Worm (Caenorhabditis elegans) whole organism, L2 larva: ENCODE data around the gene mdt-9.

Source experiments
- F13H6.1 ChIP-seq: sonication (generic microtip); optimal IDR thresholded peaks from 2 replicates; lab custom pipeline; 2016; ENCODE audit warnings: missing genetic modification characterization, missing compliant biosample characterization
- R02D3.7 ChIP-seq: fragments of 150-350 bp; optimal IDR thresholded peaks from 2 replicates; lab custom pipeline; 2014; ENCODE audit warnings: missing biosample characterization, missing genetic modification characterization
- Y55F3AM.14 ChIP-seq: fragments of 200-800 bp; sonication (Bioruptor generic); optimal IDR thresholded peaks from 2 replicates; lab custom pipeline; 2018; ENCODE audit warnings: mild to moderate bottlenecking, missing genetic modification characterization, missing compliant biosample characterization
- ZK546.5 ChIP-seq: sonication (generic microtip); optimal IDR thresholded peaks from 2 replicates; lab custom pipeline; 2017; ENCODE audit warnings: missing biosample characterization, missing genetic modification characterization
- ama-1 ChIP-seq: fragments of 150-350 bp; optimal IDR thresholded peaks from 2 replicates; lab custom pipeline; 2018; ENCODE audit warnings: inconsistent platforms
- blmp-1 ChIP-seq: sonication (generic microtip); optimal IDR thresholded peaks from 2 replicates; lab custom pipeline; 2017; ENCODE audit warnings: missing genetic modification characterization, mild to moderate bottlenecking, missing compliant biosample characterization, antibody characterized with exemption, moderate library complexity; ENCODE audit not compliant: insufficient read depth
- ceh-16 ChIP-seq: fragments of 150-350 bp; optimal IDR thresholded peaks from 2 replicates; lab custom pipeline; 2014; ENCODE audit warnings: missing biosample characterization, missing genetic modification characterization
- ceh-82 ChIP-seq: fragments of 150-350 bp; optimal IDR thresholded peaks from 2 replicates; lab custom pipeline; 2014; ENCODE audit warnings: missing biosample characterization, missing genetic modification characterization
- crh-2 ChIP-seq: sonication (generic microtip); optimal IDR thresholded peaks from 2 replicates; lab custom pipeline; 2017; ENCODE audit warnings: missing biosample characterization, missing genetic modification characterization
- dmd-4 ChIP-seq: sonication (generic microtip); optimal IDR thresholded peaks from 2 replicates; lab custom pipeline; 2017; ENCODE audit warnings: missing biosample characterization, missing genetic modification characterization
- egl-27 ChIP-seq: sonication (generic microtip); optimal IDR thresholded peaks from 3 replicates; lab custom pipeline; 2017; ENCODE audit warnings: missing biosample characterization, missing genetic modification reagents, missing genetic modification characterization
- elt-3 ChIP-seq: sonication (generic microtip); optimal IDR thresholded peaks from 2 replicates; lab custom pipeline; 2017; ENCODE audit warnings: missing biosample characterization, missing genetic modification characterization
- fos-1 ChIP-seq: fragments of 150-350 bp; optimal IDR thresholded peaks from 2 replicates; lab custom pipeline; 2014; ENCODE audit warnings: missing biosample characterization, missing genetic modification characterization
- gmeb-1 ChIP-seq: fragments of 150-350 bp; optimal IDR thresholded peaks from 2 replicates; lab custom pipeline; 2014; ENCODE audit warnings: missing biosample characterization, missing genetic modification characterization
- lin-11 ChIP-seq: fragments of 150-350 bp; sonication (generic microtip); optimal IDR thresholded peaks from 2 replicates; lab custom pipeline; 2014; ENCODE audit warnings: missing biosample characterization, missing genetic modification characterization, inconsistent platforms, mixed read lengths
- lin-39 ChIP-seq: fragments of 150-350 bp; optimal IDR thresholded peaks from 2 replicates; lab custom pipeline; 2014; ENCODE audit warnings: missing biosample characterization, missing genetic modification reagents, missing genetic modification characterization
- lsy-2 ChIP-seq, 2 experiments: fragments of 150-350 bp in 1 of 2; sonication (generic microtip) in 1 of 2; optimal IDR thresholded peaks; 2 replicates each; lab custom pipeline; 2014 to 2017; ENCODE audit warnings: missing biosample characterization in 2 of 2, missing genetic modification characterization in 2 of 2
- mab-5 ChIP-seq: fragments of 150-350 bp; optimal IDR thresholded peaks from 2 replicates; lab custom pipeline; 2014; ENCODE audit warnings: missing biosample characterization, missing genetic modification characterization
- mbf-1 ChIP-seq: sonication (generic microtip); optimal IDR thresholded peaks from 2 replicates; lab custom pipeline; 2017; ENCODE audit warnings: missing biosample characterization, missing genetic modification characterization
- mdl-1 ChIP-seq, 2 experiments: fragments of 150-350 bp in 1 of 2; sonication (generic microtip) in 1 of 2; optimal IDR thresholded peaks; 2 replicates each; lab custom pipeline; 2017; ENCODE audit warnings: missing biosample characterization in 2 of 2, missing genetic modification characterization in 2 of 2
- nhr-12 ChIP-seq: fragments of 150-350 bp; optimal IDR thresholded peaks from 2 replicates; lab custom pipeline; 2014; ENCODE audit warnings: missing biosample characterization, missing genetic modification characterization
- nhr-129 ChIP-seq: fragments of 150-350 bp; optimal IDR thresholded peaks from 2 replicates; lab custom pipeline; 2014; ENCODE audit warnings: missing biosample characterization, missing genetic modification characterization
- nhr-21 ChIP-seq: fragments of 150-350 bp; optimal IDR thresholded peaks from 2 replicates; lab custom pipeline; 2014; ENCODE audit warnings: missing biosample characterization, missing genetic modification characterization
- nhr-23 ChIP-seq: fragments of 150-350 bp; optimal IDR thresholded peaks from 2 replicates; lab custom pipeline; 2014; ENCODE audit warnings: missing biosample characterization, missing genetic modification reagents, missing genetic modification characterization
- nhr-237 ChIP-seq: fragments of 150-350 bp; optimal IDR thresholded peaks from 2 replicates; lab custom pipeline; 2014; ENCODE audit warnings: missing biosample characterization, missing genetic modification characterization
- nhr-25 ChIP-seq: fragments of 150-350 bp; sonication (generic microtip); optimal IDR thresholded peaks from 3 replicates; lab custom pipeline; 2014; ENCODE audit warnings: missing biosample characterization, missing genetic modification characterization
- nhr-6 ChIP-seq: fragments of 150-350 bp; optimal IDR thresholded peaks from 2 replicates; lab custom pipeline; 2014; ENCODE audit warnings: missing biosample characterization, missing genetic modification characterization
- nhr-77 ChIP-seq: fragments of 150-350 bp; optimal IDR thresholded peaks from 2 replicates; lab custom pipeline; 2014; ENCODE audit warnings: missing biosample characterization, missing genetic modification characterization
- peb-1 ChIP-seq: fragments of 150-350 bp; optimal IDR thresholded peaks from 2 replicates; lab custom pipeline; 2014; ENCODE audit warnings: missing biosample characterization, missing genetic modification characterization
- skn-1 ChIP-seq: sonication (generic microtip); optimal IDR thresholded peaks from 2 replicates; lab custom pipeline; 2017; ENCODE audit warnings: missing biosample characterization, missing genetic modification characterization
- sma-3 ChIP-seq: sonication (generic microtip); optimal IDR thresholded peaks from 2 replicates; lab custom pipeline; 2016; ENCODE audit warnings: missing genetic modification reagents, missing genetic modification characterization, missing compliant biosample characterization
- sma-9 ChIP-seq, 2 experiments: fragments of 150-350 bp in 1 of 2; sonication (generic microtip) in 1 of 2; optimal IDR thresholded peaks; 2 replicates each; lab custom pipeline; 2014 to 2016; ENCODE audit warnings: missing genetic modification characterization in 2 of 2, mild to moderate bottlenecking in 1 of 2, missing biosample characterization in 1 of 2, missing compliant biosample characterization in 1 of 2, missing genetic modification reagents in 1 of 2, moderate library complexity in 1 of 2
- snpc-4 ChIP-seq: fragments of 150-350 bp; optimal IDR thresholded peaks from 2 replicates; lab custom pipeline; 2014; ENCODE audit warnings: missing biosample characterization, missing genetic modification characterization
- unc-39 ChIP-seq: fragments of 150-350 bp; optimal IDR thresholded peaks from 2 replicates; lab custom pipeline; 2014; ENCODE audit warnings: missing biosample characterization, missing genetic modification characterization
- unc-55 ChIP-seq: fragments of 150-350 bp; sonication (generic microtip); optimal IDR thresholded peaks from 3 replicates; lab custom pipeline; 2014; ENCODE audit warnings: missing biosample characterization, missing genetic modification reagents, missing genetic modification characterization
- unc-62 ChIP-seq: fragments of 150-350 bp; optimal IDR thresholded peaks from 2 replicates; lab custom pipeline; 2014; ENCODE audit warnings: missing biosample characterization, missing genetic modification reagents, missing genetic modification characterization
- ztf-1 ChIP-seq: fragments of 200-800 bp; sonication (Bioruptor generic); conservative IDR thresholded peaks from 2 replicates; pipeline ENCODE4 v1.3.6; 2022; ENCODE audit warnings: missing genetic modification characterization, missing compliant biosample characterization
- ztf-11 ChIP-seq: sonication (generic microtip); optimal IDR thresholded peaks from 2 replicates; lab custom pipeline; 2017; ENCODE audit warnings: missing biosample characterization, missing genetic modification characterization
- ztf-4 ChIP-seq: fragments of 150-350 bp; optimal IDR thresholded peaks from 2 replicates; lab custom pipeline; 2014; ENCODE audit warnings: missing biosample characterization, missing genetic modification characterization

Gene mdt-9

ce11 chrIV:13388779-13389178 is 2.6 kb downstream of the mdt-9 start:
- no peak for TF ChIP-seq nhr-12 (tag; lab: Kevin White, UChicago)
- TF ChIP-seq elt-3 (tag; lab: Kevin White, UChicago) = no peak
- TF ChIP-seq nhr-25 (tag; lab: Kevin White, UChicago) = peak; percentile 48
- TF ChIP-seq unc-55 (GFP tag; lab: Kevin White, UChicago) = peak; percentile 7
- TF ChIP-seq unc-39 = no peak
- TF ChIP-seq nhr-6 = peak; percentile 28
- TF ChIP-seq ceh-16 (tag; lab: Kevin White, UChicago) = no peak
- TF ChIP-seq Y55F3AM.14 (GFP tag; lab: Kevin White, UChicago) = peak; percentile 57
- peak; percentile 40 for TF ChIP-seq gmeb-1 (tag; lab: Kevin White, UChicago)
- peak; percentile 16 for TF ChIP-seq nhr-129 (tag; lab: Kevin White, UChicago)
- TF ChIP-seq crh-2 (tag; lab: Kevin White, UChicago) = peak; percentile 9
- TF ChIP-seq ama-1 = peak; percentile 44
- TF ChIP-seq dmd-4 (tag; lab: Kevin White, UChicago) = no peak
- no peak for TF ChIP-seq nhr-23 (tag; lab: Kevin White, UChicago)
- TF ChIP-seq ceh-82 (tag; lab: Kevin White, UChicago) = no peak
- TF ChIP-seq F13H6.1 (tag; lab: Kevin White, UChicago) = no peak
- TF ChIP-seq egl-27 (tag; lab: Kevin White, UChicago) = no peak
- peak in 1 of 2 experiments; percentile 3 for TF ChIP-seq lsy-2 (tag; optimal IDR thresholded peaks at IDR 0.05; lab: Kevin White, UChicago)
- TF ChIP-seq ztf-1 = no peak
- peak; percentile 84 for TF ChIP-seq nhr-21 (tag; lab: Kevin White, UChicago)
- TF ChIP-seq unc-62 = no peak
- TF ChIP-seq ztf-4 (tag; lab: Kevin White, UChicago) = no peak
- no peak for TF ChIP-seq nhr-77 (tag; lab: Kevin White, UChicago)

ce11 chrIV:13389237-13389636 is 3.1 kb downstream of the mdt-9 start:
- 0 out of 2 replicates have a peak, but pooled peaks have one; percentile 77 for TF ChIP-seq ztf-1
- no peak for TF ChIP-seq lsy-2 (tag; optimal IDR thresholded peaks at IDR 0.05; lab: Kevin White, UChicago)

- TF ChIP-seq nhr-129 (tag; lab: Kevin White, UChicago) (peak; percentile 8), lin-11 (tag; lab: Kevin White, UChicago) (no peak), ZK546.5 (tag; lab: Kevin White, UChicago) (no peak), ceh-82 (tag; lab: Kevin White, UChicago) (no peak)
Observed at ce11 chrIV:13390770-13391169, 4.6 kb downstream of the mdt-9 start.

ce11 chrIV:13392230-13392629 is 6.0 kb downstream of the mdt-9 start:
- no peak for TF ChIP-seq blmp-1 (tag; lab: Kevin White, UChicago)
- TF ChIP-seq lin-11 (tag; lab: Kevin White, UChicago) = no peak
- no peak for TF ChIP-seq nhr-23 (tag; lab: Kevin White, UChicago)
- TF ChIP-seq sma-3 (GFP tag; lab: Kevin White, UChicago) = no peak
- TF ChIP-seq lin-39 (tag; lab: Kevin White, UChicago) = no peak
- no peak for TF ChIP-seq nhr-21 (tag; lab: Kevin White, UChicago)
- no peak for TF ChIP-seq ama-1
- no peak for TF ChIP-seq Y55F3AM.14 (GFP tag; lab: Kevin White, UChicago)

- TF ChIP-seq lsy-2 (tag; optimal IDR thresholded peaks at IDR 0.05; lab: Kevin White, UChicago) = peak in 1 of 2 experiments; percentile 42
- TF ChIP-seq nhr-21 (tag; lab: Kevin White, UChicago) = peak; percentile 62
- peak; percentile 74 for TF ChIP-seq sma-9 (GFP tag; optimal IDR thresholded peaks at IDR 0.05; lab: Kevin White, UChicago)
- TF ChIP-seq sma-9 (tag; optimal IDR thresholded peaks at IDR 0.05; lab: Kevin White, UChicago) = no peak
- no peak for TF ChIP-seq nhr-237 (tag; lab: Kevin White, UChicago)
- TF ChIP-seq ztf-1 = no peak
- no peak for TF ChIP-seq ztf-11 (tag; lab: Kevin White, UChicago)
- TF ChIP-seq peb-1 = no peak
- no peak for TF ChIP-seq dmd-4 (tag; lab: Kevin White, UChicago)
- TF ChIP-seq blmp-1 (tag; lab: Kevin White, UChicago) = no peak
- peak; percentile 9 for TF ChIP-seq F13H6.1 (tag; lab: Kevin White, UChicago)
- peak; percentile 74 for TF ChIP-seq sma-3 (GFP tag; lab: Kevin White, UChicago)
- peak; percentile 25 for TF ChIP-seq Y55F3AM.14 (GFP tag; lab: Kevin White, UChicago)
- TF ChIP-seq snpc-4 (tag; lab: Kevin White, UChicago) = no peak
- TF ChIP-seq mab-5 (tag; lab: Kevin White, UChicago) = no peak
- TF ChIP-seq mdl-1 (tag; optimal IDR thresholded peaks at IDR 0.05; lab: Kevin White, UChicago) = peak in 1 of 2 experiments; percentile 31
- TF ChIP-seq R02D3.7 (tag; lab: Kevin White, UChicago) = no peak
- TF ChIP-seq crh-2 (tag; lab: Kevin White, UChicago) = peak; percentile 83
- no peak for TF ChIP-seq skn-1
- no peak for TF ChIP-seq mbf-1 (tag; lab: Kevin White, UChicago)
- TF ChIP-seq lin-11 (tag; lab: Kevin White, UChicago) = no peak
- TF ChIP-seq nhr-129 (tag; lab: Kevin White, UChicago) = peak; percentile 68
- peak; percentile 63 for TF ChIP-seq fos-1
- TF ChIP-seq elt-3 (tag; lab: Kevin White, UChicago) = no peak
- peak; percentile 8 for TF ChIP-seq nhr-25 (tag; lab: Kevin White, UChicago)
- TF ChIP-seq nhr-23 (tag; lab: Kevin White, UChicago) = no peak
- TF ChIP-seq unc-62 = no peak
- peak; percentile 34 for TF ChIP-seq gmeb-1 (tag; lab: Kevin White, UChicago)
Observed at ce11 chrIV:13393246-13393716, 7.1 kb downstream of the mdt-9 start.
